Worm (Caenorhabditis elegans): Measurements from ENCODE around the gene Y70C5B.2.

Y70C5B.2 gene

ce11 chrV:16682886-16683285 lies 22.2 kb upstream of the Y70C5B.2 start, which contains the start of gene srw-36:
TSS of gene srw-36 (plus strand) at chrV:16683186.
- TF ChIP-seq chd-7 (tag; optimal IDR thresholded peaks at IDR 0.05), result no peak
- no peak for TF ChIP-seq sptf-2 (GFP tag; optimal IDR thresholded peaks at IDR 0.05)
- TF ChIP-seq egrh-3 (GFP tag; IDR thresholded peaks at IDR 0.05), result no peak
- TF ChIP-seq lin-54 (GFP tag; optimal IDR thresholded peaks at IDR 0.05), result no peak
- no peak for TF ChIP-seq ZK185.1 (tag; optimal IDR thresholded peaks at IDR 0.05; ENCODE audit: poor library complexity, severe bottlenecking)
- TF ChIP-seq Y53F4B.3 (GFP tag; IDR thresholded peaks at IDR 0.05), result no peak
- TF ChIP-seq madf-10 (tag; optimal IDR thresholded peaks at IDR 0.05), result no peak
- TF ChIP-seq die-1 (tag; optimal IDR thresholded peaks at IDR 0.05), result no peak
- TF ChIP-seq bed-1 (GFP tag; IDR thresholded peaks at IDR 0.05), result no peak
- TF ChIP-seq B0035.1 (tag; optimal IDR thresholded peaks at IDR 0.05), result no peak
- no peak for TF ChIP-seq ceh-27 (GFP tag; optimal IDR thresholded peaks at IDR 0.05)
- TF ChIP-seq Y95B8A.8 (GFP tag; IDR thresholded peaks at IDR 0.05), result no peak
- TF ChIP-seq lir-1 (GFP tag; conservative IDR thresholded peaks at IDR 0.05), result no peak
- TF ChIP-seq snpc-3.4 (tag; optimal IDR thresholded peaks at IDR 0.05), result no peak
- no peak for TF ChIP-seq repo-1 (tag; optimal IDR thresholded peaks at IDR 0.05)
- no peak for TF ChIP-seq F10E7.11 (tag; optimal IDR thresholded peaks at IDR 0.05)
- TF ChIP-seq attf-6 (GFP tag; IDR thresholded peaks at IDR 0.05), result no peak
- TF ChIP-seq lin-35 (GFP tag; optimal IDR thresholded peaks at IDR 0.05), result no peak
- no peak for TF ChIP-seq F23B12.7 (tag; optimal IDR thresholded peaks at IDR 0.05; ENCODE audit: insufficient read depth)
- no peak for TF ChIP-seq snpc-1.1 (tag; optimal IDR thresholded peaks at IDR 0.05; ENCODE audit: insufficient read depth)

ce11 chrV:16679981-16680380 lies 19.3 kb upstream of the Y70C5B.2 start, which contains the start of gene srw-44:
TSS of gene srw-44 (plus strand) at chrV:16680281.
- no peak for TF ChIP-seq F39B2.1 (GFP tag; IDR thresholded peaks at IDR 0.05)
- TF ChIP-seq lsl-1 (GFP tag; optimal IDR thresholded peaks at IDR 0.05), result no peak
- no peak for TF ChIP-seq aptf-3 (GFP tag; IDR thresholded peaks at IDR 0.05)
- TF ChIP-seq unc-130 (GFP tag; optimal IDR thresholded peaks at IDR 0.05), result no peak

- no peak for TF ChIP-seq hmg-20 (GFP tag; IDR thresholded peaks at IDR 0.05)
- TF ChIP-seq B0019.2 (GFP tag; conservative IDR thresholded peaks at IDR 0.05), result no peak
- no peak for TF ChIP-seq F52B5.7 (tag; optimal IDR thresholded peaks at IDR 0.05)
- TF ChIP-seq lag-1 (GFP tag; IDR thresholded peaks at IDR 0.05), result no peak
- TF ChIP-seq ceh-40 (GFP tag; IDR thresholded peaks at IDR 0.05), result no peak
- TF ChIP-seq mxl-1 (tag; optimal IDR thresholded peaks at IDR 0.05), result no peak
- TF ChIP-seq unc-62 (GFP tag; optimal IDR thresholded peaks at IDR 0.05), result no peak
- TF ChIP-seq pha-4 (tag; optimal IDR thresholded peaks at IDR 0.05), result no peak
- no peak for TF ChIP-seq repo-1 (tag; optimal IDR thresholded peaks at IDR 0.05)
- no peak for TF ChIP-seq F57A8.1 (GFP tag; optimal IDR thresholded peaks at IDR 0.05)
- no peak for TF ChIP-seq hmg-1.2 (GFP tag; IDR thresholded peaks at IDR 0.05)
- no peak for TF ChIP-seq F33H1.4 (GFP tag; IDR thresholded peaks at IDR 0.05)
- no peak for TF ChIP-seq lsl-1 (GFP tag; optimal IDR thresholded peaks at IDR 0.05)
- no peak for TF ChIP-seq athp-1 (tag; optimal IDR thresholded peaks at IDR 0.05)
- TF ChIP-seq ZK185.1 (tag; optimal IDR thresholded peaks at IDR 0.05; ENCODE audit: poor library complexity, severe bottlenecking), result no peak
- no peak for TF ChIP-seq F57C9.4 (tag; optimal IDR thresholded peaks at IDR 0.05)
- no peak for TF ChIP-seq madf-3 (GFP tag; IDR thresholded peaks at IDR 0.05)
These were observed 18.5 kb upstream of the Y70C5B.2 start, which contains the start of gene srz-103 for ce11 chrV:16679237-16679636. TSS of gene srz-103 (minus strand) at chrV:16679337.

Measured in whole organism, young adult.